Worm (Caenorhabditis elegans) whole organism, L1 larva: ENCODE results near the gene oac-48.
A peak's percentile ranks its signal among the peaks of the same experiment; 100 is the strongest.

ENCODE experiments used
- C16A3.4 ChIP-seq: fragments of 150-350 bp; optimal IDR thresholded peaks from 2 replicates; lab custom pipeline; 2014; ENCODE audit warnings: missing biosample characterization, missing genetic modification characterization
- aha-1 ChIP-seq: fragments of 150-350 bp; optimal IDR thresholded peaks from 2 replicates; lab custom pipeline; 2014; ENCODE audit warnings: missing biosample characterization, missing genetic modification characterization
- aly-2 ChIP-seq: fragments of 150-350 bp; optimal IDR thresholded peaks from 2 replicates; lab custom pipeline; 2014; ENCODE audit warnings: missing biosample characterization, missing genetic modification characterization
- blmp-1 ChIP-seq: fragments of 150-350 bp; optimal IDR thresholded peaks from 2 replicates; lab custom pipeline; 2014; ENCODE audit warnings: missing biosample characterization, missing genetic modification characterization
- ceh-90 ChIP-seq: sonication (generic microtip); optimal IDR thresholded peaks from 2 replicates; lab custom pipeline; 2016; ENCODE audit warnings: missing genetic modification characterization, missing compliant biosample characterization
- efl-1 ChIP-seq, 4 experiments: fragments of 150-350 bp; optimal IDR thresholded peaks in 3 of 4; peaks in 1 of 4; 1 replicate in 1 of 4; 2 replicates in 3 of 4; lab custom pipeline; 2014; ENCODE audit warnings: missing biosample characterization in 2 of 4, missing genetic modification characterization in 2 of 4, missing genetic modification reagents in 2 of 4
- efl-3 ChIP-seq: fragments of 200-800 bp; sonication (Bioruptor generic); optimal IDR thresholded peaks from 2 replicates; lab custom pipeline; 2018; ENCODE audit warnings: mild to moderate bottlenecking, missing genetic modification characterization, missing compliant biosample characterization
- elt-3 ChIP-seq, 6 experiments: fragments of 150-350 bp in 1 of 6; sonication (generic microtip); optimal IDR thresholded peaks; 2 replicates each; lab custom pipeline; 2017 to 2018; ENCODE audit warnings: missing biosample characterization in 6 of 6, missing genetic modification characterization in 6 of 6, inconsistent platforms in 1 of 6
- ets-5 ChIP-seq: fragments of 200-800 bp; sonication (Bioruptor generic); IDR thresholded peaks from 2 replicates; pipeline ENCODE4 v1.3.6; 2022; ENCODE audit warnings: missing genetic modification characterization, missing compliant biosample characterization
- fkh-10 ChIP-seq: sonication (generic microtip); optimal IDR thresholded peaks from 2 replicates; lab custom pipeline; 2017; ENCODE audit warnings: missing biosample characterization, missing genetic modification reagents, missing genetic modification characterization
- hpl-2 ChIP-seq: fragments of 150-350 bp; optimal IDR thresholded peaks from 2 replicates; lab custom pipeline; 2014; ENCODE audit warnings: missing biosample characterization, missing genetic modification reagents, missing genetic modification characterization
- irx-1 ChIP-seq: sonication (generic microtip); optimal IDR thresholded peaks from 2 replicates; lab custom pipeline; 2016; ENCODE audit warnings: missing genetic modification characterization, missing compliant biosample characterization
- jun-1 ChIP-seq: fragments of 150-350 bp; optimal IDR thresholded peaks from 2 replicates; lab custom pipeline; 2014; ENCODE audit warnings: missing biosample characterization, missing genetic modification reagents, missing genetic modification characterization
- lin-13 ChIP-seq: fragments of 150-350 bp; optimal IDR thresholded peaks from 2 replicates; lab custom pipeline; 2014; ENCODE audit warnings: missing biosample characterization, missing genetic modification reagents, missing genetic modification characterization
- lin-14 ChIP-seq: fragments of 200-800 bp; sonication (Bioruptor generic); optimal IDR thresholded peaks from 2 replicates; lab custom pipeline; 2018; ENCODE audit warnings: mild to moderate bottlenecking, missing genetic modification characterization, moderate library complexity, missing compliant biosample characterization
- lin-35 ChIP-seq, 2 experiments: fragments of 150-350 bp; optimal IDR thresholded peaks; 2 replicates each; lab custom pipeline; 2014; ENCODE audit warnings: missing biosample characterization in 2 of 2, missing genetic modification characterization in 2 of 2, missing genetic modification reagents in 2 of 2
- mef-2 ChIP-seq: fragments of 150-350 bp; optimal IDR thresholded peaks from 2 replicates; lab custom pipeline; 2014; ENCODE audit warnings: missing biosample characterization, missing genetic modification characterization
- mep-1 ChIP-seq: fragments of 150-350 bp; optimal IDR thresholded peaks from 2 replicates; lab custom pipeline; 2014; ENCODE audit warnings: missing biosample characterization, missing genetic modification characterization
- nhr-12 ChIP-seq: sonication (generic microtip); optimal IDR thresholded peaks from 2 replicates; lab custom pipeline; 2017; ENCODE audit warnings: missing biosample characterization, missing genetic modification characterization
- nhr-71 ChIP-seq: sonication (generic microtip); optimal IDR thresholded peaks from 2 replicates; lab custom pipeline; 2016; ENCODE audit warnings: mild to moderate bottlenecking, missing genetic modification characterization, moderate library complexity, missing compliant biosample characterization
- nhr-77 ChIP-seq: fragments of 150-350 bp; optimal IDR thresholded peaks from 2 replicates; lab custom pipeline; 2014; ENCODE audit warnings: missing biosample characterization, missing genetic modification characterization
- nhr-84 ChIP-seq: sonication (generic microtip); optimal IDR thresholded peaks from 2 replicates; lab custom pipeline; 2017; ENCODE audit warnings: missing biosample characterization, missing genetic modification characterization
- nhr-85 ChIP-seq: sonication (generic microtip); peaks from one replicate; lab custom pipeline; 2016; ENCODE audit warnings: missing genetic modification characterization, inconsistent platforms, missing compliant biosample characterization
- nhr-90 ChIP-seq: sonication (generic microtip); optimal IDR thresholded peaks from 2 replicates; lab custom pipeline; 2016; ENCODE audit warnings: mild to moderate bottlenecking, missing genetic modification characterization, missing compliant biosample characterization; ENCODE audit not compliant: poor library complexity
- pag-3 ChIP-seq: sonication (generic microtip); optimal IDR thresholded peaks from 2 replicates; lab custom pipeline; 2017; ENCODE audit warnings: missing genetic modification characterization, mild to moderate bottlenecking, missing compliant biosample characterization, antibody characterized with exemption, borderline replicate concordance; ENCODE audit not compliant: insufficient read depth
- pax-3 ChIP-seq: fragments of 200-800 bp; sonication (Bioruptor generic); optimal IDR thresholded peaks from 2 replicates; lab custom pipeline; 2018; ENCODE audit warnings: mild to moderate bottlenecking, missing genetic modification characterization, moderate library complexity, missing compliant biosample characterization
- rnt-1 ChIP-seq: sonication (generic microtip); optimal IDR thresholded peaks from 2 replicates; lab custom pipeline; 2016; ENCODE audit warnings: mild to moderate bottlenecking, missing genetic modification characterization, moderate library complexity, missing compliant biosample characterization
- snpc-4 ChIP-seq: fragments of 150-350 bp; optimal IDR thresholded peaks from 2 replicates; lab custom pipeline; 2014; ENCODE audit warnings: missing biosample characterization, missing genetic modification characterization
- snu-23 ChIP-seq: sonication (generic microtip); optimal IDR thresholded peaks from 2 replicates; lab custom pipeline; 2016; ENCODE audit warnings: missing genetic modification characterization, missing compliant biosample characterization
- sup-37 ChIP-seq: fragments of 200-800 bp; sonication (Bioruptor generic); optimal IDR thresholded peaks from 2 replicates; lab custom pipeline; 2018; ENCODE audit warnings: mild to moderate bottlenecking, missing genetic modification characterization, missing compliant biosample characterization
- unc-130 ChIP-seq: fragments of 150-350 bp; optimal IDR thresholded peaks from 2 replicates; lab custom pipeline; 2017; ENCODE audit warnings: missing biosample characterization, missing genetic modification characterization, inconsistent platforms
- unc-62 ChIP-seq: fragments of 150-350 bp; optimal IDR thresholded peaks from 2 replicates; lab custom pipeline; 2014; ENCODE audit warnings: missing biosample characterization, missing genetic modification reagents, missing genetic modification characterization
- unc-98 ChIP-seq: fragments of 200-800 bp; sonication (Bioruptor generic); IDR thresholded peaks from 2 replicates; pipeline ENCODE4 v1.3.6; 2022; ENCODE audit warnings: missing genetic modification characterization, missing compliant biosample characterization
- vab-15 ChIP-seq: sonication (generic microtip); optimal IDR thresholded peaks from 2 replicates; lab custom pipeline; 2017; ENCODE audit warnings: missing genotype, mild to moderate bottlenecking, missing genetic modification characterization, missing compliant biosample characterization
- zag-1 ChIP-seq: fragments of 150-350 bp; optimal IDR thresholded peaks from 2 replicates; lab custom pipeline; 2014; ENCODE audit warnings: missing biosample characterization, missing genetic modification characterization
- ztf-11 ChIP-seq, 2 experiments: sonication (generic microtip); optimal IDR thresholded peaks; 2 replicates each; lab custom pipeline; 2016 to 2017; ENCODE audit warnings: missing genetic modification characterization in 2 of 2, missing biosample characterization in 1 of 2, missing compliant biosample characterization in 1 of 2

The oac-48 gene

ce11 chrIV:13709069-13709640 is 35.6 kb downstream of the oac-48 start:
- no peak for TF ChIP-seq lin-13 (GFP tag; lab: Kevin White, UChicago)
- no peak for TF ChIP-seq aha-1 (tag; lab: Kevin White, UChicago)
- TF ChIP-seq sup-37, result no peak
- no peak for TF ChIP-seq ets-5 (GFP tag; lab: Robert Waterston, UW)
- TF ChIP-seq rnt-1 (tag; lab: Kevin White, UChicago), result no peak
- no peak for TF ChIP-seq unc-98
- TF ChIP-seq efl-3, result no peak
- TF ChIP-seq zag-1 (tag; lab: Kevin White, UChicago), result no peak
- TF ChIP-seq hpl-2, result no peak
- no peak for TF ChIP-seq snu-23 (GFP tag; lab: Kevin White, UChicago)

- TF ChIP-seq lin-35 (GFP tag; optimal IDR thresholded peaks at IDR 0.05; lab: Kevin White, UChicago), result no peak
- TF ChIP-seq efl-1 (optimal IDR thresholded peaks at IDR 0.05; lab: Kevin White, UChicago), result no peak
- TF ChIP-seq efl-1 (GFP tag; optimal IDR thresholded peaks at IDR 0.05 in 1 of 2; lab: Kevin White, UChicago), result no peak
- TF ChIP-seq aly-2 (tag; lab: Kevin White, UChicago), result no peak
- no peak for TF ChIP-seq unc-130 (tag; lab: Kevin White, UChicago)
- TF ChIP-seq nhr-84, result no peak
- no peak for TF ChIP-seq ceh-90 (tag; lab: Kevin White, UChicago)
- TF ChIP-seq snpc-4, result no peak
- TF ChIP-seq, all 84 proteins: peak for 0
Observed at ce11 chrIV:13710367-13710766, 36.8 kb downstream of the oac-48 start.

DNA sequence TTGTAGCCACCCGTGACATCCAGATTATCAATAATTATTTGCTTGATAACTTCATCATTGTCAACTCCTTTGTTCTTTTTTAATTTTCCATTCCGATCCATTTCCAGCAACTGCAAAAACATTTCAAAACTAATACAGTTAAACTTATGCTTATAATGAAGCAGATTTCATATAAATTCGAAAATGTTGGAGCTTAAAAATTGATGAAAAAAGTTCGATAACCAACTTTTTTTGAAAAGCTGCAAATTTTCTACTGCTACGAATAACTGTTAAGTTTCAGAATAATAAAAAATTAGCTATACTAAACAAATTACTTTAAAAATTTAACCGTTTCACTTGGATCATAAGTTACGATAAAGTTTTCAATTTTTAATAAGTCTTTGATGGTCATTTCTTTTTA is 42.7 kb downstream of the oac-48 start, which contains the start of gene C47A4.1:
Gene C47A4.1, minus strand, starts transcription at position 101 of the 400 bp plus-strand sequence.
- no peak for TF ChIP-seq ets-5 (GFP tag; lab: Robert Waterston, UW)
- no peak for TF ChIP-seq nhr-71 (tag; lab: Kevin White, UChicago)
- no peak for TF ChIP-seq ztf-11 (tag; optimal IDR thresholded peaks at IDR 0.05; lab: Kevin White, UChicago)
- TF ChIP-seq nhr-77 (tag; lab: Kevin White, UChicago), result no peak
- TF ChIP-seq pax-3 (tag; lab: Kevin White, UChicago), result no peak
- TF ChIP-seq jun-1 (tag; lab: Kevin White, UChicago), result no peak
- no peak for TF ChIP-seq unc-62 (GFP tag; lab: Kevin White, UChicago)
- TF ChIP-seq fkh-10, result no peak
- no peak for TF ChIP-seq nhr-12 (tag; lab: Kevin White, UChicago)
- TF ChIP-seq, all 84 proteins: peak for 0

- TF ChIP-seq blmp-1, result peak; percentile 8
- TF ChIP-seq mef-2 (tag; lab: Kevin White, UChicago), result no peak
Observed at ce11 chrIV:13716735-13717134, 43.1 kb downstream of the oac-48 start.

- TF ChIP-seq snu-23 (GFP tag; lab: Kevin White, UChicago) (peak; percentile 26), mef-2 (tag; lab: Kevin White, UChicago) (no peak), blmp-1 (peak; percentile 69), nhr-90 (tag; lab: Kevin White, UChicago) (peak; percentile 19), elt-3 (tag; optimal IDR thresholded peaks at IDR 0.05; lab: Kevin White, UChicago) (peak in 1 of 6 experiments; percentile 35), nhr-85 (tag; lab: Kevin White, UChicago) (peak; percentile 84), irx-1 (tag; lab: Kevin White, UChicago) (peak; percentile 47), vab-15 (tag; lab: Kevin White, UChicago) (no peak), lin-35 (GFP tag; optimal IDR thresholded peaks at IDR 0.05; lab: Kevin White, UChicago) (peak in 1 of 2 experiments; percentile 11), C16A3.4 (tag; lab: Kevin White, UChicago) (peak; percentile 22), mep-1 (tag; lab: Kevin White, UChicago) (peak; percentile 38), lin-14 (peak; percentile 74), fkh-10 (no peak), pag-3 (no peak)
Observed at ce11 chrIV:13718918-13719317, 45.3 kb downstream of the oac-48 start.
